Fruit fly (Drosophila melanogaster) Kc167 (cell line): ENCODE measurements around the gene Cerk.

ENCODE experiments used
- Myc ChIP-seq: fragments of >200 bp; optimal IDR thresholded peaks from 2 replicates; lab custom pipeline; 2017; ENCODE audit warnings: missing external identifiers
- Sin3A ChIP-seq: fragments of >200 bp; optimal IDR thresholded peaks from 2 replicates; lab custom pipeline; 2018; ENCODE audit warnings: missing external identifiers
- h ChIP-seq: fragments of >200 bp; optimal IDR thresholded peaks from 3 replicates; lab custom pipeline; 2018; ENCODE audit warnings: missing external identifiers
- insv ChIP-seq: fragments of >200 bp; optimal IDR thresholded peaks from 3 replicates; lab custom pipeline; 2018; ENCODE audit warnings: missing external identifiers
- psq ChIP-seq: fragments of >200 bp; optimal IDR thresholded peaks from 2 replicates; lab custom pipeline; 2017; ENCODE audit warnings: missing external identifiers
- ttk ChIP-seq: sonication (Bioruptor generic); optimal IDR thresholded peaks from 2 replicates; lab custom pipeline; 2017; ENCODE audit warnings: missing external identifiers

- TF ChIP-seq insv, result no peak
- no peak for TF ChIP-seq h (lab: Kevin White, UChicago)
- TF ChIP-seq Sin3A (lab: Kevin White, UChicago), result no peak
- TF ChIP-seq psq (lab: Kevin White, UChicago), result no peak
- TF ChIP-seq Myc (lab: Kevin White, UChicago), result no peak
- TF ChIP-seq ttk (lab: Kevin White, UChicago), result no peak
These were observed 6.6 kb upstream of the Cerk start, which contains the start of the genes hd and CG14667 for dm6 chr3R:5374720-5375119.
